Fruit fly (Drosophila melanogaster): ENCODE results near the gene PolrMT.

PolrMT gene

DNA sequence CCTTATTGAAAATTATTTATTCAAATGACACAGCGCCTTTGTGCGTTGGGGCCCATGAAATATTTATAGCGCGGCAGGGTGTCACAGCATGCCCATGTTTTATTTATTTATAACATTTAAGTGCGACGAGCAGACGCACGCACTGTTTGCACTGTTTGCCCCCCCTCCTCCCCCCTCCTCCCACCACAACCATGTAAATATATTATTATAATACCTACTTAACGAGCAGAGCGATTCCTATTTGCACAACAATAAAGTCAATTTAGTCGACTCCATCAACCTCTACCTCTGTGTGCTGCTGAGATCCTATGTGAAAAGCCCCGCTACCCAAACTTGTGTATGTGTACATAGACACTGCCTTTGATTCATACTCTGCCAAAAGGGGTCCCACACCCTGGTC lies 13.4 kb downstream of the PolrMT start (continued):
- no peak for TF ChIP-seq wdn (GFP tag; IDR thresholded peaks at IDR 0.05)
- TF ChIP-seq slp2 (GFP tag; optimal IDR thresholded peaks at IDR 0.05): no peak
- no peak for TF ChIP-seq hkb (optimal IDR thresholded peaks at IDR 0.05)
- TF ChIP-seq hkb (GFP tag; IDR thresholded peaks at IDR 0.05): 0 out of 2 replicates have a peak, but pooled peaks have one; percentile 28
- no peak for TF ChIP-seq CG8478 (optimal IDR thresholded peaks at IDR 0.05)
- no peak for TF ChIP-seq insv (GFP tag; optimal IDR thresholded peaks at IDR 0.05)
- no peak for TF ChIP-seq HmgZ (tag; optimal IDR thresholded peaks at IDR 0.05)
- no peak for TF ChIP-seq CG1647 (GFP tag; optimal IDR thresholded peaks at IDR 0.05)
- TF ChIP-seq Dbx (GFP tag; IDR thresholded peaks at IDR 0.05): no peak
- TF ChIP-seq bcd (GFP tag; optimal IDR thresholded peaks at IDR 0.05): no peak
- TF ChIP-seq tap (tag; optimal IDR thresholded peaks at IDR 0.05): peak; percentile 3
- peak; percentile 52 for TF ChIP-seq CG2678 (tag; optimal IDR thresholded peaks at IDR 0.05)
- TF ChIP-seq CG4282 (GFP tag; optimal IDR thresholded peaks at IDR 0.05): no peak
- no peak for TF ChIP-seq H2.0 (GFP tag; IDR thresholded peaks at IDR 0.05)
- peak; percentile 13 for TF ChIP-seq CG15269 (tag; optimal IDR thresholded peaks at IDR 0.05)
- peak; percentile 17 for TF ChIP-seq CoRest (tag; optimal IDR thresholded peaks at IDR 0.05)
- TF ChIP-seq lov (optimal IDR thresholded peaks at IDR 0.05): no peak
- no peak for TF ChIP-seq lov (GFP tag; IDR thresholded peaks at IDR 0.05)
- peak; percentile 47; the same call in 1 of the 2 replicates for TF ChIP-seq Xrp1 (GFP tag; IDR thresholded peaks at IDR 0.05)
- no peak for TF ChIP-seq CG2202 (tag; optimal IDR thresholded peaks at IDR 0.05)
- no peak for TF ChIP-seq ERR (GFP tag; optimal IDR thresholded peaks at IDR 0.05)
- TF ChIP-seq lbe (GFP tag; optimal IDR thresholded peaks at IDR 0.05): no peak
- TF ChIP-seq sc (optimal IDR thresholded peaks at IDR 0.05): no peak
- peak; percentile 50 for TF ChIP-seq sc (GFP tag; optimal IDR thresholded peaks at IDR 0.05)
- no peak for TF ChIP-seq ab (GFP tag; optimal IDR thresholded peaks at IDR 0.05)
- no peak for TF ChIP-seq cas (GFP tag; IDR thresholded peaks at IDR 0.05)
- TF ChIP-seq Lim3 (GFP tag; IDR thresholded peaks at IDR 0.05): no peak
- peak; percentile 43 for TF ChIP-seq caup (GFP tag; optimal IDR thresholded peaks at IDR 0.05; ENCODE audit: severe bottlenecking)
- TF ChIP-seq pan (optimal IDR thresholded peaks at IDR 0.05): no peak
- peak in 1 of 2 experiments; percentile 44 for TF ChIP-seq pan (GFP tag; optimal IDR thresholded peaks at IDR 0.05 in 1 of 2, IDR thresholded peaks at IDR 0.05 in 1 of 2)
- TF ChIP-seq CG1529 (GFP tag; optimal IDR thresholded peaks at IDR 0.05): peak; percentile 33
- no peak for TF ChIP-seq Kr (GFP tag; optimal IDR thresholded peaks at IDR 0.05)
- peak; percentile 74 for TF ChIP-seq CG10543 (GFP tag; optimal IDR thresholded peaks at IDR 0.05)
- no peak for TF ChIP-seq wor (GFP tag; IDR thresholded peaks at IDR 0.05)
- peak; percentile 33 for TF ChIP-seq sug (tag; optimal IDR thresholded peaks at IDR 0.05)
- TF ChIP-seq CG9727 (GFP tag; optimal IDR thresholded peaks at IDR 0.05): peak; percentile 16
- TF ChIP-seq dan (GFP tag; IDR thresholded peaks at IDR 0.05): no peak
- no peak for TF ChIP-seq ro (GFP tag; IDR thresholded peaks at IDR 0.05)
- no peak for TF ChIP-seq sr (GFP tag; IDR thresholded peaks at IDR 0.05)
- TF ChIP-seq rib (GFP tag; IDR thresholded peaks at IDR 0.05): no peak
- peak; percentile 47 for TF ChIP-seq CG12769 (tag; optimal IDR thresholded peaks at IDR 0.05)
- no peak for TF ChIP-seq CG7928 (GFP tag; optimal IDR thresholded peaks at IDR 0.05)
- no peak for TF ChIP-seq HmgD (GFP tag; optimal IDR thresholded peaks at IDR 0.05)
- no peak for TF ChIP-seq CG34224 (GFP tag; IDR thresholded peaks at IDR 0.05; ENCODE audit: partially characterized antibody)
- TF ChIP-seq CG13123 (GFP tag; optimal IDR thresholded peaks at IDR 0.05): no peak
- no peak for TF ChIP-seq pfk (GFP tag; optimal IDR thresholded peaks at IDR 0.05)
- no peak for TF ChIP-seq Tbp (GFP tag; optimal IDR thresholded peaks at IDR 0.05)
- no peak for TF ChIP-seq dati (GFP tag; IDR thresholded peaks at IDR 0.05)
- no peak for TF ChIP-seq fru (optimal IDR thresholded peaks at IDR 0.05)
- peak; percentile 27 for TF ChIP-seq Fer3 (tag; optimal IDR thresholded peaks at IDR 0.05)
- no peak for TF ChIP-seq disco-r (GFP tag; optimal IDR thresholded peaks at IDR 0.05)
- no peak for TF ChIP-seq TFAM (GFP tag; optimal IDR thresholded peaks at IDR 0.05)
- peak; percentile 22 for TF ChIP-seq CG6854 (GFP tag; optimal IDR thresholded peaks at IDR 0.05)
- 0 out of 2 replicates have a peak, but pooled peaks have one; percentile 24 for TF ChIP-seq CG3847 (GFP tag; IDR thresholded peaks at IDR 0.05)
